Fruit fly (Drosophila melanogaster): ENCODE measurements around the gene ScsbetaA.
A peak's percentile ranks its signal among the peaks of the same experiment; 100 is the strongest.

The ScsbetaA gene

DNA sequence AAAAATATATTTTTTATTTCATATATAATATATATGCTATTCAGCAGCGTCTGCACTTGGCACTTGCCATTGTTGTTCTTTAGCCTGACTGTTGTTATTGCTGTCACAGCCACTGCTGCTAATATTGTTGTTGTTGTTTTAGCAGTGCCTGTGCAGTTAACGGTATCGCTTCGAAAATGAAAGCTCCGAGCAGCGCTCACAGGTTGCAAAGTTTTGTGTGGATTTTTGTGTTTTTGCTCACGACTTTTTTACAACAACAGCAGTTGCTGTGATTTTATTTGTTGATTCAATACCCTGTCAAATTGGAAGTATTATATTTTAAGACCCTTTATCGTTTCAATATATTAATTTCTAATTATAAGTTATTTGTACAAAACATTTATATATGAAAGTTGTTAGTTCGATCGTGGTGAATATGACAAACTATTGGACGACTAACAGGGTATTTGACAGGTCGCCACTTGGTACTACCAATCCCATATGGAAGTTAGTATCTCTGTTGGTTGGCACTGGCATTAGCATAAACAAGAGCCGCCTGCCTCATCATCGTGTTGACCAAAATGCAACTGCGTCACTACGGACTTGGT is 25.3 kb downstream of the ScsbetaA start (continued):
- peak; percentile 51 for TF ChIP-seq fd96Cb (tag; optimal IDR thresholded peaks at IDR 0.05)
- no peak for TF ChIP-seq CTCF (GFP tag; optimal IDR thresholded peaks at IDR 0.05)
- TF ChIP-seq slbo (GFP tag; IDR thresholded peaks at IDR 0.05): no peak
- 0 out of 3 replicates have a peak, but pooled peaks have one; percentile 32 for TF ChIP-seq CG3726 (GFP tag; IDR thresholded peaks at IDR 0.05)
- TF ChIP-seq CG42726 (GFP tag; IDR thresholded peaks at IDR 0.05; ENCODE audit: partially characterized antibody): no peak
- 0 out of 2 replicates have a peak, but pooled peaks have one; percentile 31 for TF ChIP-seq Ptx1 (GFP tag; IDR thresholded peaks at IDR 0.05)
- TF ChIP-seq gce (GFP tag; IDR thresholded peaks at IDR 0.05): no peak
- TF ChIP-seq org-1 (GFP tag; optimal IDR thresholded peaks at IDR 0.05): no peak
- no peak for TF ChIP-seq slp2 (GFP tag; optimal IDR thresholded peaks at IDR 0.05)
- TF ChIP-seq ato (GFP tag; IDR thresholded peaks at IDR 0.05; ENCODE audit: partially characterized antibody): no peak
- TF ChIP-seq CG8478 (optimal IDR thresholded peaks at IDR 0.05): no peak
- no peak for TF ChIP-seq slou (GFP tag; optimal IDR thresholded peaks at IDR 0.05)
- no peak; the same call in 1 of the 2 replicates for TF ChIP-seq onecut (GFP tag; IDR thresholded peaks at IDR 0.05)
- TF ChIP-seq tap (tag; optimal IDR thresholded peaks at IDR 0.05): peak; percentile 7
- TF ChIP-seq otp (GFP tag; IDR thresholded peaks at IDR 0.05): 0 out of 3 replicates have a peak, but pooled peaks have one; percentile 35
- TF ChIP-seq CG6813 (GFP tag; optimal IDR thresholded peaks at IDR 0.05): no peak
- TF ChIP-seq CG32772 (GFP tag; IDR thresholded peaks at IDR 0.05): peak; percentile 32; the same call in 1 of the 2 replicates
- peak; percentile 63 for TF ChIP-seq Blimp-1 (GFP tag; optimal IDR thresholded peaks at IDR 0.05)
- no peak for TF ChIP-seq run (tag; optimal IDR thresholded peaks at IDR 0.05)
- TF ChIP-seq Nf-YA (GFP tag; IDR thresholded peaks at IDR 0.05): 0 out of 2 replicates have a peak, but pooled peaks have one; percentile 15
- no peak for TF ChIP-seq Dref (GFP tag; IDR thresholded peaks at IDR 0.05)
- TF ChIP-seq sc (optimal IDR thresholded peaks at IDR 0.05): no peak
- peak; percentile 19 for TF ChIP-seq sc (GFP tag; optimal IDR thresholded peaks at IDR 0.05)
- peak; percentile 2 for TF ChIP-seq CG15601 (tag; optimal IDR thresholded peaks at IDR 0.05)
- peak; percentile 48 for TF ChIP-seq CG7839 (tag; optimal IDR thresholded peaks at IDR 0.05)
- TF ChIP-seq Fer2 (tag; optimal IDR thresholded peaks at IDR 0.05): no peak
- 0 out of 2 replicates have a peak, but pooled peaks have one; percentile 8 for TF ChIP-seq E2f1 (GFP tag; IDR thresholded peaks at IDR 0.05)
- peak; percentile 20; the same call in 1 of the 2 replicates for TF ChIP-seq Ada2b (GFP tag; IDR thresholded peaks at IDR 0.05)
- TF ChIP-seq ttk (GFP tag; IDR thresholded peaks at IDR 0.05): peak; percentile 61
- 0 out of 2 replicates have a peak, but pooled peaks have one; percentile 19 for TF ChIP-seq CG6689 (GFP tag; IDR thresholded peaks at IDR 0.05)
- no peak for TF ChIP-seq CG17612 (GFP tag; IDR thresholded peaks at IDR 0.05)
- TF ChIP-seq CG18011 (GFP tag; optimal IDR thresholded peaks at IDR 0.05): no peak
- TF ChIP-seq ken (GFP tag; IDR thresholded peaks at IDR 0.05): peak; percentile 68; the same call in 2 of the 3 replicates
- TF ChIP-seq Hr51 (GFP tag; optimal IDR thresholded peaks at IDR 0.05): peak in 1 of 2 experiments; percentile 63
- TF ChIP-seq abd-A (tag; optimal IDR thresholded peaks at IDR 0.05): no peak
- no peak for TF ChIP-seq CG11085 (GFP tag; IDR thresholded peaks at IDR 0.05)
- TF ChIP-seq Nf-YB (GFP tag; optimal IDR thresholded peaks at IDR 0.05): no peak
- TF ChIP-seq CG11504 (tag; optimal IDR thresholded peaks at IDR 0.05): peak; percentile 91
- peak; percentile 27; the same call in 1 of the 2 replicates for TF ChIP-seq CG10366 (GFP tag; IDR thresholded peaks at IDR 0.05)
- TF ChIP-seq unpg (GFP tag; optimal IDR thresholded peaks at IDR 0.05): peak; percentile 58
- TF ChIP-seq NfI (GFP tag; optimal IDR thresholded peaks at IDR 0.05): peak; percentile 27
- TF ChIP-seq CG1529 (GFP tag; optimal IDR thresholded peaks at IDR 0.05): peak; percentile 20
- peak; percentile 4 for TF ChIP-seq salm (tag; optimal IDR thresholded peaks at IDR 0.05)
- no peak for TF ChIP-seq CG12104 (GFP tag; optimal IDR thresholded peaks at IDR 0.05)
- no peak for TF ChIP-seq CG6654 (GFP tag; optimal IDR thresholded peaks at IDR 0.05)
- TF ChIP-seq CG16815 (GFP tag; optimal IDR thresholded peaks at IDR 0.05): no peak
- no peak for TF ChIP-seq CG12155 (GFP tag; optimal IDR thresholded peaks at IDR 0.05)
- peak; percentile 18 for TF ChIP-seq az2 (GFP tag; optimal IDR thresholded peaks at IDR 0.05)
- TF ChIP-seq zfh1 (GFP tag; IDR thresholded peaks at IDR 0.05): 0 out of 3 replicates have a peak, but pooled peaks have one; percentile 15
- TF ChIP-seq CG31441 (GFP tag; IDR thresholded peaks at IDR 0.05): peak; percentile 73
- peak; percentile 63 for TF ChIP-seq CG4360 (GFP tag; IDR thresholded peaks at IDR 0.05)
